Worm (Caenorhabditis elegans): ENCODE results near the gene fipr-5.

Gene fipr-5

DNA sequence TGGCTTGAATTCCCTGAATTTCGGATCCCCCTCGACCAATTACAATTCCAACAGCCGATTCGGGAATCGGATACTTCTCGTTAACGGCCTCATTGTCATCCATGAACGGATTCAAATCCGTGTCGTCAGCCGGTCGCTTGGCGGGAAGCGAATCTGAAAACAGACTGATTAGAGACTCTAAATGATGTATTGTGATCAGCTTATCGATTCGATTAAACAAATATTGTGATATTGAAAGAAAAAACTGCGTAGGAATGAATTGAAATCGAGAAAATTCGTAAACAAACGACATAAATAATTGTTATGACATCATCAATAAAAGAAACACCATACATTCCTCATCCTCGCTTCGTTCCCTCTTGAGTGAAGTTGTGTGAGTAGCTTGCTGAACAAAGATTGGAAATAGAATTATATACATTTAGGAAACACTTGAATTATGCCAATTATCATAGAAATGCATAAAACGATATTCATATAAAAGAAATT, 16.8 kb upstream of the fipr-5 start (continued):
- TF ChIP-seq ztf-26 (tag; optimal IDR thresholded peaks at IDR 0.05) (no peak), nhr-179 (tag; optimal IDR thresholded peaks at IDR 0.05) (no peak), snpc-1.3 (tag; optimal IDR thresholded peaks at IDR 0.05; ENCODE audit: insufficient read depth) (no peak), B0261.1 (tag; optimal IDR thresholded peaks at IDR 0.05) (peak; percentile 9), nhr-120 (GFP tag; IDR thresholded peaks at IDR 0.05) (no peak), ztf-18 (tag; optimal IDR thresholded peaks at IDR 0.05) (peak; percentile 7), F37B4.10 (GFP tag; IDR thresholded peaks at IDR 0.05) (no peak), chd-7 (tag; optimal IDR thresholded peaks at IDR 0.05) (peak; percentile 78), hmg-1.2 (GFP tag; IDR thresholded peaks at IDR 0.05) (peak; percentile 29; the same call in 1 of the 2 replicates), hrde-1 (tag; optimal IDR thresholded peaks at IDR 0.05; ENCODE audit: borderline replicate concordance) (peak; percentile 77), madf-10 (tag; optimal IDR thresholded peaks at IDR 0.05) (no peak), tbp1 (GFP tag; optimal IDR thresholded peaks at IDR 0.05) (peak; percentile 45), sdz-38 (tag; optimal IDR thresholded peaks at IDR 0.05) (no peak), mel-28 (tag; optimal IDR thresholded peaks at IDR 0.05; ENCODE audit: borderline replicate concordance) (peak; percentile 74), ceh-91 (GFP tag; IDR thresholded peaks at IDR 0.05) (peak; percentile 14; the same call in 1 of the 2 replicates), D2030.7 (GFP tag; IDR thresholded peaks at IDR 0.05) (0 out of 2 replicates have a peak, but pooled peaks have one; percentile 36), ekl-4 (GFP tag; IDR thresholded peaks at IDR 0.05) (peak; percentile 89), nhr-80 (tag; optimal IDR thresholded peaks at IDR 0.05) (no peak), bed-1 (GFP tag; IDR thresholded peaks at IDR 0.05) (0 out of 2 replicates have a peak, but pooled peaks have one; percentile 51), rec-8 (tag; optimal IDR thresholded peaks at IDR 0.05) (peak in 1 of 2 experiments; percentile 0), let-607 (tag; optimal IDR thresholded peaks at IDR 0.05) (no peak), nfyb-1 (GFP tag; IDR thresholded peaks at IDR 0.05) (0 out of 2 replicates have a peak, but pooled peaks have one; percentile 64), F49E8.2 (tag; optimal IDR thresholded peaks at IDR 0.05; ENCODE audit: insufficient read depth) (peak; percentile 58), akir-1 (GFP tag; optimal IDR thresholded peaks at IDR 0.05) (no peak), Y56A3A.18 (GFP tag; IDR thresholded peaks at IDR 0.05) (peak; percentile 59), ceh-27 (GFP tag; optimal IDR thresholded peaks at IDR 0.05) (no peak), ZK185.1 (tag; optimal IDR thresholded peaks at IDR 0.05; ENCODE audit: poor library complexity, severe bottlenecking) (no peak), egl-44 (GFP tag; IDR thresholded peaks at IDR 0.05) (no peak), F33H1.4 (GFP tag; IDR thresholded peaks at IDR 0.05) (no peak)

DNA sequence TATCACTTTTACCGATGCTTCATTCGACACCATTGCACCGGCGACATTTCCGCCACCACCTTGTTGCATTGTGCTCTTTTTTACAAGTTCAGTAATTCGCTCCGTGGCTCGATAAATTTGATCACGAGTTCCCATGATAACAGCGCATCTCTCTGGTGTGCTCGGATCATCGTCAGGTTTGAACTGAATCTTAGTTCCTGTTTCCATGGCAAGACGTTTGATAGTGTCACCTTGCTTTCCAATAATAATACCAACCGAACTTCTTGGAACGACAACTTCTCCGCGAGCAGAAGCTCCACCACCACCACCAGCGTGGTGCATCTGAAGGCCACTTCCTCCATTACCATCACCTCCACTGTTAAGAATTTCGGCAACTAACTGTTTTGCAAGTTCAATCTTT, 16.0 kb upstream of the fipr-5 start:
- TF ChIP-seq ztf-3 (GFP tag; optimal IDR thresholded peaks at IDR 0.05) (no peak), lin-40 (tag; optimal IDR thresholded peaks at IDR 0.05) (no peak), F49E8.2 (tag; optimal IDR thresholded peaks at IDR 0.05; ENCODE audit: insufficient read depth) (no peak), F52B5.7 (tag; optimal IDR thresholded peaks at IDR 0.05) (no peak), athp-1 (tag; optimal IDR thresholded peaks at IDR 0.05) (no peak), ets-4 (GFP tag; optimal IDR thresholded peaks at IDR 0.05) (no peak), Y67H2A.10 (GFP tag; conservative IDR thresholded peaks at IDR 0.05) (no peak), F39B2.1 (GFP tag; IDR thresholded peaks at IDR 0.05) (no peak), sptf-2 (GFP tag; optimal IDR thresholded peaks at IDR 0.05) (no peak), nhr-90 (tag; optimal IDR thresholded peaks at IDR 0.05) (no peak), ztf-26 (tag; optimal IDR thresholded peaks at IDR 0.05) (no peak), K11D2.4 (GFP tag; IDR thresholded peaks at IDR 0.05) (no peak), egl-44 (GFP tag; IDR thresholded peaks at IDR 0.05) (no peak), C17E4.6 (GFP tag; IDR thresholded peaks at IDR 0.05) (no peak), F57A8.1 (GFP tag; optimal IDR thresholded peaks at IDR 0.05) (no peak)
